Worm (Caenorhabditis elegans): ENCODE measurements around the gene tbx-36.

tbx-36 gene

DNA sequence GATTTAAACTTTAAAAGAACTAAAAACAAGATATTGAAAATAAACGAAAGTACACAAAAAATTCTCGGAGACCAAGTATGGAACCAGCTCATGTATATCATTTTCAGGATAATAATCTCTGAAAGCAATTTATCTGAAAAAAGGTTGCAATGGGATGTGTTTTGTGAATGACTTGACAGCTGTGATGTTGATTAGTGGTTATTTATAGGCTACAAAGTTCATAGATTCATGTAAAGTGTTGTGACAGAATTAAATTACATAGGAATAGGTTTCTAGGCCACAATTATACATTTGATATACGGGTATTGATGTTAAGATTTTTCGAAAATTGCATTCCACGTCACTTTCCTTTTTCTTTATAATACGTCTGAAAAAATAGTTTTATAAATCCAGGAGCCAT is 15.0 kb downstream of the tbx-36 start, which contains the start of gene srj-1:
Gene srj-1 (minus strand): TSS at position 101 of the 400 bp plus-strand sequence.
- TF ChIP-seq nhr-11 (tag; optimal IDR thresholded peaks at IDR 0.05) = peak; percentile 49
- TF ChIP-seq elt-2 (tag; optimal IDR thresholded peaks at IDR 0.05) = no peak

DNA sequence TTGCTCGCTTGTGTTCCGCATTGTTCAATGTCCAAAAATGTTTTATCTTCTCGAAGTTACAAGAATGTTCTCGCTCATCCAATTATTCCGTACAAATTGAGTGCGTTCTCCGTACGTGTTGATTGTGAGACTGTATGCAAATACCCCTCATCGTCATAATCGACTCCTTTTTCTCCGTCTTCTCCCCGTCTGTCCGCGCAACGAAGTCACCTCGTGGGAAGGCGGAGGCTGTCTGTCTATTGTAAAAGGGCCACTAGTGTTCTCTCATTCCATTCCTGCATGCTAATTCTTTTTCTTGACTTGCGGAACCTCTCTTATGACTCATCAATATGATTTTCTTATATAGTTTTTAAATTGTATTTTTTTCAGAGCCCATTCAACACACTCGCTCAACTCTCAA is 19.8 kb downstream of the tbx-36 start, which contains the start of gene ZK829.9:
Gene ZK829.9 (plus strand): TSS at position 364 of the 400 bp plus-strand sequence.
- TF ChIP-seq nhr-11 (tag; optimal IDR thresholded peaks at IDR 0.05) (no peak), eor-1 (tag; optimal IDR thresholded peaks at IDR 0.05) (no peak)

DNA sequence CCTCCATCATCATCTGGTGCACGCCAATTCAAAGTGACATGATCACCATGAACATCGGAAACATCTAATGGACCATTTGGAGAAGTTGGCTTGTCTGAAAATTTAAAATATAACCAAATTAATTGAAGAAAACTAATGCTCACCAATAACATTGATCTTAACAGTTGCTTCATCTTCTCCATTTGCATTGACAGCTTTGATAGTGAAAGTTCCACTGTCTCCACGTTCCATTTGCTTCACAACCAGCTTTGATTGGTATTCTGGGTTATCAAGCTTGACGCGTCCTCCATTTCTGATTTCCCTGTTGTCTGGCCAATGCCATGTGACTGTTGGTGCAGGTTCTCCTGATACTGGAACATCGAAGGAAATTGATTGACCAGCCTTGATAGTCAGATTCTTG is 36.0 kb downstream of the tbx-36 start:
- TF ChIP-seq nhr-23 (tag; optimal IDR thresholded peaks at IDR 0.05) = no peak
- no peak for TF ChIP-seq lsy-12 (tag; optimal IDR thresholded peaks at IDR 0.05)
- no peak for TF ChIP-seq nfya-1 (tag; optimal IDR thresholded peaks at IDR 0.05; ENCODE audit: insufficient read depth)
- TF ChIP-seq nhr-77 (tag; optimal IDR thresholded peaks at IDR 0.05) = no peak
- TF ChIP-seq nhr-237 (tag; optimal IDR thresholded peaks at IDR 0.05) = no peak
- no peak for TF ChIP-seq mml-1 (tag; optimal IDR thresholded peaks at IDR 0.05)
- no peak for TF ChIP-seq ceh-82 (tag; optimal IDR thresholded peaks at IDR 0.05)

Measured in whole organism, L3 larva.